Worm (Caenorhabditis elegans): ENCODE measurements around the gene ttr-32.
A peak's percentile ranks its signal among the peaks of the same experiment; 100 is the strongest.

ttr-32 gene

ce11 chrIII:7535347-7535746, 30.9 kb upstream of the ttr-32 start:
- no peak for TF ChIP-seq rnt-1 (tag; optimal IDR thresholded peaks at IDR 0.05)
- no peak for TF ChIP-seq mec-3 (tag; optimal IDR thresholded peaks at IDR 0.05; ENCODE audit: borderline replicate concordance)
- TF ChIP-seq nfya-1 (tag; optimal IDR thresholded peaks at IDR 0.05) = no peak
- no peak for TF ChIP-seq dmd-4 (tag; optimal IDR thresholded peaks at IDR 0.05; ENCODE audit: borderline replicate concordance)
- no peak for TF ChIP-seq gmeb-2 (tag; optimal IDR thresholded peaks at IDR 0.05)
- no peak for TF ChIP-seq lin-11 (tag; optimal IDR thresholded peaks at IDR 0.05)
- no peak for TF ChIP-seq ama-1 (optimal IDR thresholded peaks at IDR 0.05)
- no peak for TF ChIP-seq pag-3 (tag; optimal IDR thresholded peaks at IDR 0.05; ENCODE audit: borderline replicate concordance)
- TF ChIP-seq zip-5 (tag; optimal IDR thresholded peaks at IDR 0.05) = no peak
- TF ChIP-seq syd-9 (tag; optimal IDR thresholded peaks at IDR 0.05) = no peak
- no peak for TF ChIP-seq fkh-6 (tag; optimal IDR thresholded peaks at IDR 0.05)
- TF ChIP-seq fkh-10 (GFP tag; optimal IDR thresholded peaks at IDR 0.05) = no peak
- TF ChIP-seq ztf-16 (tag; optimal IDR thresholded peaks at IDR 0.05) = no peak
- no peak for TF ChIP-seq K02D7.2 (tag; optimal IDR thresholded peaks at IDR 0.05)
- TF ChIP-seq hlh-6 (tag; optimal IDR thresholded peaks at IDR 0.05) = no peak
- TF ChIP-seq ceh-34 (tag; optimal IDR thresholded peaks at IDR 0.05) = no peak
- TF ChIP-seq che-1 (tag; optimal IDR thresholded peaks at IDR 0.05) = no peak
- no peak for TF ChIP-seq ahr-1 (tag; optimal IDR thresholded peaks at IDR 0.05)

- TF ChIP-seq Y22D7AL.16 (tag; optimal IDR thresholded peaks at IDR 0.05) = no peak
- TF ChIP-seq ahr-1 (tag; optimal IDR thresholded peaks at IDR 0.05) = no peak
- no peak for TF ChIP-seq F13H6.1 (tag; optimal IDR thresholded peaks at IDR 0.05)
- no peak for TF ChIP-seq fkh-10 (GFP tag; optimal IDR thresholded peaks at IDR 0.05)
- TF ChIP-seq sdc-2 (tag; optimal IDR thresholded peaks at IDR 0.05) = no peak
- no peak for TF ChIP-seq zip-5 (tag; optimal IDR thresholded peaks at IDR 0.05)
Measured at ce11 chrIII:7536559-7536958, 29.7 kb upstream of the ttr-32 start, which contains the start of gene lin-39. lin-39 (minus strand) TSS chrIII:7536632.

- peak; percentile 94 for TF ChIP-seq elt-2 (tag; optimal IDR thresholded peaks at IDR 0.05)
- no peak for TF ChIP-seq che-1 (tag; optimal IDR thresholded peaks at IDR 0.05)
- no peak for TF ChIP-seq K09A11.1 (tag; optimal IDR thresholded peaks at IDR 0.05; ENCODE audit: insufficient read depth)
- no peak for TF ChIP-seq nhr-232 (tag; optimal IDR thresholded peaks at IDR 0.05)
- TF ChIP-seq ceh-30 (tag; optimal IDR thresholded peaks at IDR 0.05) = no peak
- no peak for TF ChIP-seq dmd-4 (tag; optimal IDR thresholded peaks at IDR 0.05; ENCODE audit: borderline replicate concordance)
Measured at ce11 chrIII:7542037-7542436, 24.2 kb upstream of the ttr-32 start.

DNA sequence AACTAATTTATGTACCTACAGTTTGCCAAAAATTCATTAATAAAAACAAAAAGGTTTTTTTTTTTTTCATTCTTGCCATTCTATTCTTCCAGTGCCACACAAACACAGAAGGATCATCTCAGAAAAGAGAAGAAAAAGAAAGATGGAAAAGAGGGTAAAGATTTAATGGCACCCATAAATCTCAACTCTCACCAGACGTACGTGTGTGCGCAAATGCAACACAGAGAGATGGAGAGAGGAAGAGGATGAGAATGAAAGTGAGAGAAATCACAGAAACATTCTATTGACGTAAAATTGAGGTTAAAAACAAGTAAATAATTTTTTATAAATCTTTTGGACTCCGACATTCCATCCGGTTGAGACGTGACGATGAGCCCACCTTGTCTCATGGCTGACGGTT, 22.0 kb upstream of the ttr-32 start:
- TF ChIP-seq ceh-18 (tag; optimal IDR thresholded peaks at IDR 0.05) = peak; percentile 6
- TF ChIP-seq unc-55 (GFP tag; optimal IDR thresholded peaks at IDR 0.05) = peak; percentile 80
- no peak for TF ChIP-seq pqm-1 (tag; optimal IDR thresholded peaks at IDR 0.05)
- TF ChIP-seq hlh-13 (GFP tag; optimal IDR thresholded peaks at IDR 0.05) = no peak
- TF ChIP-seq odd-2 (tag; optimal IDR thresholded peaks at IDR 0.05) = no peak
- TF ChIP-seq F13H6.1 (tag; optimal IDR thresholded peaks at IDR 0.05) = no peak

DNA sequence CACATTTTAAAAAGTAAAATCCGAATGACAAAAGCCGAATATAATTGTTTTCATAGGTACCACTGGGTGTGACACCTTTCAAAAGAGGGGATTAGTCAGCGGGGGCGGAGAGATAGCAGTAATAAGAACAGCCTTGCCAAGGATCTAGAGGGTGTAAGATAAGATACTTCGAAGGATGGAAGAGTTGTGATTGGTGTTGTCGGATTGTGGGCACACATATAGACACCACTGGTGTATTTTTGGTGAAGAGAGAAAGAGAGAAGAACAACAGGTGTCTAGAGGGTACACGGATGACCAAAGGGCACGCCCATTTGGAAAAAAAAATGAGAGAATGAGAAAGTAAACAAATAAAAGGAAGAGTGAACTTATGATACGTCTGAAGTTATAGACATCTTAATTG, 21.0 kb upstream of the ttr-32 start:
- TF ChIP-seq ceh-2 (tag; optimal IDR thresholded peaks at IDR 0.05) (no peak), ceh-45 (GFP tag; IDR thresholded peaks at IDR 0.05) (no peak), T23F11.4 (GFP tag; optimal IDR thresholded peaks at IDR 0.05) (no peak), ama-1 (optimal IDR thresholded peaks at IDR 0.05) (no peak), unc-55 (GFP tag; optimal IDR thresholded peaks at IDR 0.05) (peak; percentile 33), gmeb-2 (tag; optimal IDR thresholded peaks at IDR 0.05) (no peak), zip-5 (tag; optimal IDR thresholded peaks at IDR 0.05) (no peak), pqm-1 (tag; optimal IDR thresholded peaks at IDR 0.05) (no peak), ref-2 (tag; optimal IDR thresholded peaks at IDR 0.05) (no peak), ahr-1 (tag; optimal IDR thresholded peaks at IDR 0.05) (no peak), hlh-30 (tag; optimal IDR thresholded peaks at IDR 0.05; ENCODE audit: insufficient read depth) (no peak), madf-2 (tag; optimal IDR thresholded peaks at IDR 0.05) (no peak), ceh-48 (tag; optimal IDR thresholded peaks at IDR 0.05) (no peak), K02D7.2 (tag; optimal IDR thresholded peaks at IDR 0.05) (no peak), K09A11.1 (tag; optimal IDR thresholded peaks at IDR 0.05; ENCODE audit: insufficient read depth) (no peak), lin-11 (tag; optimal IDR thresholded peaks at IDR 0.05) (no peak), nfya-1 (tag; optimal IDR thresholded peaks at IDR 0.05) (peak; percentile 18), unc-42 (tag; optimal IDR thresholded peaks at IDR 0.05) (no peak), rnt-1 (tag; optimal IDR thresholded peaks at IDR 0.05) (peak; percentile 20), ceh-24 (tag; optimal IDR thresholded peaks at IDR 0.05) (no peak), nhr-232 (tag; optimal IDR thresholded peaks at IDR 0.05) (no peak)

All from whole organism, late embryonic.